Worm (Caenorhabditis elegans): Measurements from ENCODE around the gene malt-1.
"Not testable (repeated sequence)": the region's sequence is repeated elsewhere in the genome, so short reads cannot be mapped to it uniquely, and the experiment has no call there.

malt-1 gene

ce11 chrII:6913309-6913708 is 37.8 kb downstream of the malt-1 start, which contains the start of gene cyn-10 (continued):
- no peak; a peak in 1 of 4 replicates for TF ChIP-seq madf-5 (GFP tag; IDR thresholded peaks at IDR 0.05)
- no peak for TF ChIP-seq Y5F2A.4 (GFP tag; optimal IDR thresholded peaks at IDR 0.05)
- TF ChIP-seq zfp-2 (tag; optimal IDR thresholded peaks at IDR 0.05): no peak
- TF ChIP-seq nhr-25 (tag; optimal IDR thresholded peaks at IDR 0.05; ENCODE audit: borderline replicate concordance, insufficient read depth): no peak
- TF ChIP-seq nhr-6 (tag; optimal IDR thresholded peaks at IDR 0.05): no peak
- TF ChIP-seq lin-1 (GFP tag; IDR thresholded peaks at IDR 0.05): no peak
- peak; percentile 95 for TF ChIP-seq dmd-9 (GFP tag; IDR thresholded peaks at IDR 0.05)
- TF ChIP-seq nhr-77 (tag; optimal IDR thresholded peaks at IDR 0.05): no peak
- peak; percentile 57 for TF ChIP-seq hlh-30 (tag; optimal IDR thresholded peaks at IDR 0.05; ENCODE audit: insufficient read depth)
- TF ChIP-seq snpc-4 (tag; optimal IDR thresholded peaks at IDR 0.05): no peak
- TF ChIP-seq zag-1 (tag; optimal IDR thresholded peaks at IDR 0.05): no peak

ce11 chrII:6909568-6910122 is 41.5 kb downstream of the malt-1 start, which contains the start of gene asm-1:
Gene asm-1 (plus strand): TSS chrII:6910072.
- TF ChIP-seq ZK546.5 (tag; optimal IDR thresholded peaks at IDR 0.05) (no peak), hlh-11 (tag; optimal IDR thresholded peaks at IDR 0.05) (peak; percentile 34), php-3 (GFP tag; IDR thresholded peaks at IDR 0.05) (peak; percentile 63), zip-11 (GFP tag; IDR thresholded peaks at IDR 0.05) (no peak), dve-1 (tag; optimal IDR thresholded peaks at IDR 0.05; ENCODE audit: insufficient read depth) (peak; percentile 36), lsy-2 (tag; optimal IDR thresholded peaks at IDR 0.05) (peak in 1 of 2 experiments; percentile 21), hlh-30 (tag; optimal IDR thresholded peaks at IDR 0.05; ENCODE audit: insufficient read depth) (peak; percentile 49)

- peak in 1 of 2 experiments; percentile 9 for TF ChIP-seq mdl-1 (tag; optimal IDR thresholded peaks at IDR 0.05)
- TF ChIP-seq zfp-2 (tag; optimal IDR thresholded peaks at IDR 0.05): no peak
- peak; percentile 29 for TF ChIP-seq hlh-11 (tag; optimal IDR thresholded peaks at IDR 0.05)
- TF ChIP-seq F10B5.3 (tag; optimal IDR thresholded peaks at IDR 0.05): no peak
- TF ChIP-seq zfp-3 (GFP tag; conservative IDR thresholded peaks at IDR 0.05): no peak
- TF ChIP-seq ces-1 (GFP tag; optimal IDR thresholded peaks at IDR 0.05): no peak
- TF ChIP-seq aly-2 (tag; optimal IDR thresholded peaks at IDR 0.05): no peak
- TF ChIP-seq lim-7 (GFP tag; IDR thresholded peaks at IDR 0.05): no peak
- TF ChIP-seq ZK337.2 (GFP tag; IDR thresholded peaks at IDR 0.05): no peak
- TF ChIP-seq lsy-2 (tag; optimal IDR thresholded peaks at IDR 0.05): no peak
- TF ChIP-seq zip-2 (tag; optimal IDR thresholded peaks at IDR 0.05): no peak
- no peak for TF ChIP-seq hlh-30 (tag; optimal IDR thresholded peaks at IDR 0.05; ENCODE audit: insufficient read depth)
- TF ChIP-seq T20F7.1 (GFP tag; optimal IDR thresholded peaks at IDR 0.05): no peak
- TF ChIP-seq zip-11 (GFP tag; IDR thresholded peaks at IDR 0.05): no peak
- TF ChIP-seq daf-16 (GFP tag; optimal IDR thresholded peaks at IDR 0.05): no peak
- peak; percentile 7 for TF ChIP-seq daf-16 (tag; optimal IDR thresholded peaks at IDR 0.05)
- no peak for TF ChIP-seq nhr-6 (tag; optimal IDR thresholded peaks at IDR 0.05)
- TF ChIP-seq nhr-28 (tag; optimal IDR thresholded peaks at IDR 0.05): peak; percentile 38
- peak in 1 of 2 experiments; percentile 89 for TF ChIP-seq unc-62 (GFP tag; optimal IDR thresholded peaks at IDR 0.05 in 1 of 2)
- TF ChIP-seq unc-62 (tag; optimal IDR thresholded peaks at IDR 0.05): no peak
- TF ChIP-seq madf-9 (GFP tag; conservative IDR thresholded peaks at IDR 0.05): no peak
Observed at ce11 chrII:6908689-6909088, 42.4 kb downstream of the malt-1 start.

ce11 chrII:6907657-6908056 is 43.4 kb downstream of the malt-1 start, which contains the start of gene B0252.3:
Gene B0252.3 (minus strand): TSS chrII:6907757.
- peak in 1 of 2 experiments; percentile 75 for TF ChIP-seq unc-62 (GFP tag; optimal IDR thresholded peaks at IDR 0.05 in 1 of 2)
- not testable (repeated sequence) for TF ChIP-seq unc-62 (tag; optimal IDR thresholded peaks at IDR 0.05)

ce11 chrII:6901795-6902194 is 49.3 kb downstream of the malt-1 start, which contains the start of gene psmd-9:
Gene psmd-9 (plus strand): TSS chrII:6902095.
- TF ChIP-seq lin-29 (GFP tag; IDR thresholded peaks at IDR 0.05): no peak
- TF ChIP-seq ceh-28 (tag; optimal IDR thresholded peaks at IDR 0.05): no peak
- no peak for TF ChIP-seq set-16 (GFP tag; IDR thresholded peaks at IDR 0.05)
- no peak for TF ChIP-seq nhr-41 (GFP tag; IDR thresholded peaks at IDR 0.05)
- no peak for TF ChIP-seq hmg-1.1 (GFP tag; IDR thresholded peaks at IDR 0.05)
- no peak for TF ChIP-seq egl-43 (GFP tag; IDR thresholded peaks at IDR 0.05)
- no peak for TF ChIP-seq gei-8 (GFP tag; optimal IDR thresholded peaks at IDR 0.05)
- TF ChIP-seq mxl-3 (GFP tag; optimal IDR thresholded peaks at IDR 0.05): no peak
- no peak for TF ChIP-seq madf-9 (GFP tag; conservative IDR thresholded peaks at IDR 0.05)
- no peak for TF ChIP-seq nhr-237 (tag; optimal IDR thresholded peaks at IDR 0.05)
- no peak for TF ChIP-seq spr-3 (GFP tag; optimal IDR thresholded peaks at IDR 0.05)
- no peak for TF ChIP-seq snpc-4 (tag; optimal IDR thresholded peaks at IDR 0.05)
- no peak for TF ChIP-seq unc-130 (GFP tag; optimal IDR thresholded peaks at IDR 0.05)

Data from whole organism, L4 larva.